Worm (Caenorhabditis elegans) whole organism, young adult: ENCODE results near the gene cest-2.3.

ENCODE experiments used
- B0336.3 ChIP-seq: fragments of 200-800 bp; sonication (Bioruptor generic); IDR thresholded peaks from 2 replicates; pipeline ENCODE4 v1.3.6; 2022; ENCODE audit warnings: missing genetic modification characterization, missing compliant biosample characterization
- F33H1.4 ChIP-seq: fragments of 200-800 bp; sonication (Bioruptor generic); IDR thresholded peaks from 2 replicates; pipeline ENCODE4 v1.3.6; 2022; ENCODE audit warnings: missing genetic modification reagents, missing genetic modification characterization, missing compliant biosample characterization
- F49E8.2 ChIP-seq: sonication (generic microtip); optimal IDR thresholded peaks from 3 replicates; lab custom pipeline; 2017; ENCODE audit warnings: missing genetic modification characterization, mild to moderate bottlenecking, missing compliant biosample characterization, antibody characterized with exemption, moderate library complexity; ENCODE audit not compliant: insufficient read depth
- K12H6.12 ChIP-seq: fragments of 200-800 bp; sonication (Bioruptor generic); optimal IDR thresholded peaks from 2 replicates; lab custom pipeline; 2018; ENCODE audit warnings: mild to moderate bottlenecking, missing genetic modification characterization, missing compliant biosample characterization
- Y67H2A.10 ChIP-seq: fragments of 200-800 bp; sonication (Bioruptor generic); conservative IDR thresholded peaks from 2 replicates; pipeline ENCODE4 v1.3.6; 2022; ENCODE audit warnings: missing genetic modification reagents, missing genetic modification characterization, missing compliant biosample characterization
- Y95B8A.8 ChIP-seq: fragments of 200-800 bp; sonication (Bioruptor generic); IDR thresholded peaks from 2 replicates; pipeline ENCODE4 v1.3.6; 2022; ENCODE audit warnings: missing genetic modification reagents, missing genetic modification characterization, missing compliant biosample characterization
- ZK185.1 ChIP-seq: sonication (generic microtip); optimal IDR thresholded peaks from 2 replicates; lab custom pipeline; 2016; ENCODE audit warnings: mild to moderate bottlenecking, missing genetic modification characterization, missing compliant biosample characterization; ENCODE audit not compliant: poor library complexity, severe bottlenecking
- aptf-2 ChIP-seq: fragments of 200-800 bp; sonication (Bioruptor generic); conservative IDR thresholded peaks from 2 replicates; pipeline ENCODE4 v1.3.6; 2022; ENCODE audit warnings: missing genetic modification reagents, missing genetic modification characterization, missing compliant biosample characterization
- atf-7 ChIP-seq: sonication (generic microtip); optimal IDR thresholded peaks from 2 replicates; lab custom pipeline; 2017; ENCODE audit warnings: mild to moderate bottlenecking, missing genetic modification characterization, missing compliant biosample characterization
- athp-1 ChIP-seq: sonication (generic microtip); optimal IDR thresholded peaks from 2 replicates; lab custom pipeline; 2017; ENCODE audit warnings: mild to moderate bottlenecking, missing genetic modification characterization, missing compliant biosample characterization
- attf-5 ChIP-seq: fragments of 200-800 bp; sonication (Bioruptor generic); optimal IDR thresholded peaks from 2 replicates; lab custom pipeline; 2018; ENCODE audit warnings: mild to moderate bottlenecking, missing genetic modification characterization, missing compliant biosample characterization
- attf-6 ChIP-seq: fragments of 200-800 bp; sonication (Bioruptor generic); IDR thresholded peaks from 2 replicates; pipeline ENCODE4 v1.3.6; 2022; ENCODE audit warnings: missing genetic modification reagents, missing genetic modification characterization, missing compliant biosample characterization
- cebp-1 ChIP-seq, 2 experiments: fragments of 200-800 bp in 1 of 2; sonication (Bioruptor generic) in 1 of 2; sonication (generic microtip) in 1 of 2; IDR thresholded peaks in 1 of 2; optimal IDR thresholded peaks in 1 of 2; 2 replicates each; pipeline versions ENCODE4 v1.3.6 to Lab custom; 2017 to 2022; ENCODE audit warnings: missing compliant biosample characterization in 2 of 2, missing genetic modification characterization in 2 of 2, mild to moderate bottlenecking in 1 of 2, missing genetic modification reagents in 1 of 2, moderate library complexity in 1 of 2
- ceh-27 ChIP-seq: fragments of 200-800 bp; sonication (Bioruptor generic); optimal IDR thresholded peaks from 2 replicates; lab custom pipeline; 2018; ENCODE audit warnings: mild to moderate bottlenecking, missing genetic modification characterization, moderate library complexity, missing compliant biosample characterization
- dox-1 ChIP-seq: fragments of 200-800 bp; sonication (Bioruptor generic); IDR thresholded peaks from 2 replicates; pipeline ENCODE4 v1.3.6; 2022; ENCODE audit warnings: missing genetic modification reagents, missing genetic modification characterization, missing compliant biosample characterization
- dpl-1 ChIP-seq: fragments of 150-350 bp; optimal IDR thresholded peaks from 2 replicates; lab custom pipeline; 2014; ENCODE audit warnings: missing biosample characterization, missing genetic modification reagents, missing genetic modification characterization
- egl-18 ChIP-seq: fragments of 200-800 bp; sonication (Bioruptor generic); IDR thresholded peaks from 2 replicates; pipeline ENCODE4 v1.3.6; 2022; ENCODE audit warnings: missing genetic modification reagents, missing genetic modification characterization, missing compliant biosample characterization
- ets-4 ChIP-seq: fragments of 200-800 bp; sonication (Bioruptor generic); optimal IDR thresholded peaks from 2 replicates; lab custom pipeline; 2018; ENCODE audit warnings: mild to moderate bottlenecking, missing genetic modification characterization, missing compliant biosample characterization
- fkh-3 ChIP-seq: sonication (generic microtip); optimal IDR thresholded peaks from 2 replicates; lab custom pipeline; 2016; ENCODE audit warnings: mild to moderate bottlenecking, missing genetic modification characterization, missing compliant biosample characterization
- him-1 ChIP-seq: sonication (generic microtip); optimal IDR thresholded peaks from 2 replicates; lab custom pipeline; 2016; ENCODE audit warnings: missing genotype, missing genetic modification reagents, missing genetic modification characterization, missing compliant biosample characterization
- hlh-26 ChIP-seq: fragments of 200-800 bp; sonication (Bioruptor generic); conservative IDR thresholded peaks from 2 replicates; pipeline ENCODE4 v1.3.6; 2022; ENCODE audit warnings: missing genetic modification reagents, missing genetic modification characterization, missing compliant biosample characterization
- hmg-1.2 ChIP-seq: fragments of 200-800 bp; sonication (Bioruptor generic); IDR thresholded peaks from 2 replicates; pipeline ENCODE4 v1.3.6; 2022; ENCODE audit warnings: missing genetic modification reagents, missing genetic modification characterization, missing compliant biosample characterization
- lag-1 ChIP-seq: fragments of 200-800 bp; sonication (Bioruptor generic); IDR thresholded peaks from 2 replicates; pipeline ENCODE4 v1.3.6; 2022; ENCODE audit warnings: missing genetic modification reagents, missing genetic modification characterization, missing compliant biosample characterization
- lin-35 ChIP-seq, 3 experiments: fragments of 150-350 bp in 2 of 3; sonication (generic microtip) in 1 of 3; optimal IDR thresholded peaks; 2 replicates each; lab custom pipeline; 2014 to 2018; ENCODE audit warnings: missing biosample characterization in 3 of 3, missing genetic modification characterization in 3 of 3, missing genetic modification reagents in 3 of 3
- lin-40 ChIP-seq: sonication (generic microtip); optimal IDR thresholded peaks from 2 replicates; lab custom pipeline; 2016; ENCODE audit warnings: missing genetic modification characterization, mild to moderate bottlenecking, missing compliant biosample characterization, missing genotype, missing genetic modification reagents
- lin-54 ChIP-seq: fragments of 200-800 bp; sonication (Bioruptor generic); optimal IDR thresholded peaks from 2 replicates; lab custom pipeline; 2018; ENCODE audit warnings: mild to moderate bottlenecking, missing genetic modification characterization, missing compliant biosample characterization
- lsl-1 ChIP-seq: fragments of 200-800 bp; sonication (Bioruptor generic); optimal IDR thresholded peaks from 2 replicates; lab custom pipeline; 2018; ENCODE audit warnings: mild to moderate bottlenecking, missing genetic modification characterization, moderate library complexity, missing compliant biosample characterization
- madf-10 ChIP-seq: sonication (generic microtip); optimal IDR thresholded peaks from 2 replicates; lab custom pipeline; 2016; ENCODE audit warnings: mild to moderate bottlenecking, missing genetic modification characterization, missing compliant biosample characterization
- mcd-1 ChIP-seq: fragments of 200-800 bp; sonication (Bioruptor generic); IDR thresholded peaks from 2 replicates; pipeline ENCODE4 v1.3.6; 2022; ENCODE audit warnings: missing genetic modification reagents, missing genetic modification characterization, missing compliant biosample characterization
- nfyb-1 ChIP-seq: fragments of 200-800 bp; sonication (Bioruptor generic); IDR thresholded peaks from 2 replicates; pipeline ENCODE4 v1.3.6; 2022; ENCODE audit warnings: missing genetic modification reagents, missing genetic modification characterization, missing compliant biosample characterization
- nhr-80 ChIP-seq: sonication (generic microtip); optimal IDR thresholded peaks from 2 replicates; lab custom pipeline; 2016; ENCODE audit warnings: missing genetic modification characterization, missing compliant biosample characterization
- rec-8 ChIP-seq, 2 experiments: sonication (generic microtip); optimal IDR thresholded peaks; 2 replicates each; lab custom pipeline; 2016; ENCODE audit warnings: mild to moderate bottlenecking in 2 of 2, missing genetic modification characterization in 2 of 2, missing genetic modification reagents in 2 of 2, missing genotype in 2 of 2, missing biosample characterization in 1 of 2, missing compliant biosample characterization in 1 of 2, moderate library complexity in 1 of 2
- sdz-38 ChIP-seq: sonication (generic microtip); optimal IDR thresholded peaks from 2 replicates; lab custom pipeline; 2016; ENCODE audit warnings: missing genotype, missing genetic modification characterization, missing compliant biosample characterization
- snpc-1.1 ChIP-seq: sonication (generic microtip); optimal IDR thresholded peaks from 2 replicates; lab custom pipeline; 2017; ENCODE audit warnings: missing genetic modification characterization, mild to moderate bottlenecking, missing compliant biosample characterization, antibody characterized with exemption, moderate library complexity, missing genotype, missing genetic modification reagents; ENCODE audit not compliant: insufficient read depth
- snpc-4 ChIP-seq, 5 experiments: fragments of 150-350 bp in 1 of 5; sonication (generic microtip) in 4 of 5; optimal IDR thresholded peaks; 2 replicates each; lab custom pipeline; 2014 to 2018; ENCODE audit warnings: missing genetic modification characterization in 5 of 5, missing biosample characterization in 3 of 5, antibody characterized with exemption in 2 of 5, mild to moderate bottlenecking in 2 of 5, missing compliant biosample characterization in 2 of 5, missing genotype in 2 of 5, moderate library complexity in 2 of 5, missing genetic modification reagents in 1 of 5
- tbp1 ChIP-seq: fragments of 200-800 bp; sonication (Bioruptor generic); optimal IDR thresholded peaks from 2 replicates; lab custom pipeline; 2018; ENCODE audit warnings: mild to moderate bottlenecking, missing genetic modification characterization, missing compliant biosample characterization
- unc-130 ChIP-seq: sonication (generic microtip); optimal IDR thresholded peaks from 2 replicates; lab custom pipeline; 2016; ENCODE audit warnings: missing genetic modification reagents, missing genetic modification characterization, missing compliant biosample characterization
- unc-62 ChIP-seq: fragments of 150-350 bp; optimal IDR thresholded peaks from 2 replicates; lab custom pipeline; 2014; ENCODE audit warnings: missing biosample characterization, missing genetic modification reagents, missing genetic modification characterization
- zfh-2 ChIP-seq: fragments of 200-800 bp; sonication (Bioruptor generic); conservative IDR thresholded peaks from 2 replicates; pipeline ENCODE4 v1.3.6; 2022; ENCODE audit warnings: missing genetic modification reagents, missing genetic modification characterization, missing compliant biosample characterization
- zim-3 ChIP-seq: sonication (generic microtip); optimal IDR thresholded peaks from 2 replicates; lab custom pipeline; 2017; ENCODE audit warnings: mild to moderate bottlenecking, missing genetic modification characterization, moderate library complexity, missing compliant biosample characterization
- ztf-25 ChIP-seq: fragments of 200-800 bp; sonication (Bioruptor generic); IDR thresholded peaks from 2 replicates; pipeline ENCODE4 v1.3.6; 2022; ENCODE audit warnings: missing genetic modification reagents, missing genetic modification characterization, missing compliant biosample characterization
- ztf-3 ChIP-seq: fragments of 200-800 bp; sonication (Bioruptor generic); optimal IDR thresholded peaks from 2 replicates; lab custom pipeline; 2018; ENCODE audit warnings: mild to moderate bottlenecking, missing genetic modification characterization, missing compliant biosample characterization

The cest-2.3 gene

DNA sequence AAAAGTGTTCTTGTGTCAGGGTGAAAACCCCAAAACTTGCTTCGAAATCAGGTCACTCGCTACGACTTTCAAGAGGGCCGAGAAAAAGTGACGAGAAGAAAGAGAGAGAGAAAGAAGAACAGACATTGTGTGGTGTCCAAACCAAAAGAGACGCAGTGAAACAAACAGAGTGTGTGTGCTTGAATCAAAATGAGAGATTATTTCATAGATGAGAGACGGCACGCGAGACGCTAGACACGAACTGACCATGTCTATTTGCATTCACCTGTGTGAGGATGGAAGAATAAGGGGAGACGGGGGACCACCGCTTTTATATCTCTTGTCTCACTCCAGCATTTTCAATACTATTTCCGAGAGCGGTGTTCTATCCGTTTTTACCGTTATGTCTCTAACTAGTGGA is 46.6 kb downstream of the cest-2.3 start:
- TF ChIP-seq lin-35 (GFP tag; optimal IDR thresholded peaks at IDR 0.05; lab: Kevin White, UChicago) (no peak), tbp1 (peak; percentile 1), athp-1 (tag; lab: Kevin White, UChicago) (no peak), egl-18 (no peak), attf-5 (GFP tag; lab: Kevin White, UChicago) (peak; percentile 22), him-1 (tag; lab: Kevin White, UChicago) (no peak), atf-7 (peak; percentile 3), unc-62 (GFP tag; lab: Kevin White, UChicago) (peak; percentile 24), ztf-3 (GFP tag; lab: Kevin White, UChicago) (no peak), ZK185.1 (no peak), madf-10 (tag; lab: Kevin White, UChicago) (no peak), snpc-4 (GFP tag; optimal IDR thresholded peaks at IDR 0.05; lab: Kevin White, UChicago) (no peak), snpc-4 (tag; optimal IDR thresholded peaks at IDR 0.05; lab: Kevin White, UChicago) (peak in 1 of 4 experiments; percentile 8), zfh-2 (0 out of 2 replicates have a peak, but pooled peaks have one; percentile 5), cebp-1 (GFP tag; IDR thresholded peaks at IDR 0.05; lab: Robert Waterston, UW) (no peak), cebp-1 (tag; optimal IDR thresholded peaks at IDR 0.05; lab: Kevin White, UChicago) (peak; percentile 62), aptf-2 (GFP tag; lab: Robert Waterston, UW) (no peak), lin-40 (tag; lab: Kevin White, UChicago) (peak; percentile 63), unc-130 (GFP tag; lab: Kevin White, UChicago) (no peak), F49E8.2 (tag; lab: Kevin White, UChicago) (no peak), dox-1 (peak; percentile 30; the same call in 1 of the 2 replicates), nfyb-1 (GFP tag; lab: Robert Waterston, UW) (peak; percentile 14; the same call in 1 of the 2 replicates), B0336.3 (peak; percentile 13; the same call in 1 of the 2 replicates), lag-1 (no peak), ceh-27 (GFP tag; lab: Kevin White, UChicago) (peak; percentile 71), K12H6.12 (tag; lab: Kevin White, UChicago) (peak; percentile 22), nhr-80 (tag; lab: Kevin White, UChicago) (peak; percentile 58), rec-8 (tag; optimal IDR thresholded peaks at IDR 0.05; lab: Kevin White, UChicago) (no peak), mcd-1 (GFP tag; lab: Robert Waterston, UW) (peak; percentile 36; the same call in 1 of the 2 replicates), hmg-1.2 (GFP tag; lab: Robert Waterston, UW) (peak; percentile 89), Y67H2A.10 (GFP tag; lab: Robert Waterston, UW) (no peak)

DNA sequence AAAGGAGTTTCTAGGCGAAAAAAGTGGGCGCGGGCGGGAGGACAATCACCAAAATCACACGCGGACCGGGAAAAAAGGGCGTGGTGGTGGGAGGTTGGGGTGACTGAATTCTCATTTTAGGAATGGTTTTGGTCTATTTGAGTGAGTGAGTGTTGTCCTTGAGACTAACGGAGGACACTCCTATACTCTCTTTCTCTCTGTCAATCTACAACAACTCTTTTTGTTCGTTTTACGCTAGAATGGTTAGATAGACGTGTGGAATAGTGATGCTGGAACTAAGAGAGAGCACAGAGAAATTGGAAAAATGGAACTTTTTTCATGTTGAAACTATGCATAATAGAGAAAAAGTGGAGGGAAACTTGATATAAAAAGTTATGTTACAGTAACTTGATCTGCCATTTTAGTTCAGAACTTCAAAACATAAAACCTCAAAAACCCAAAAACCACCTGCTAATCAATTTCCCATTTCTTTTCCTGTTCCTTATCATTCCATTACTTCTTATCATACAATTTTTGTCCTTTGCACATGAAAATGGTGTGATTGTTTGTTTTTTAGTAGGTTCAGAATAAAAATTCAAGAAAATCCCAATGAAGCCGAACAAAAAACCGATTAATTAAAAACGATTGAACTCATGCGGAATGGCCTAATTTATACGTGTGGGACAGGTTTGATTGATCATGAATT is 47.9 kb downstream of the cest-2.3 start:
- TF ChIP-seq nhr-80 (tag; lab: Kevin White, UChicago) = peak; percentile 39
- no peak for TF ChIP-seq hlh-26

DNA sequence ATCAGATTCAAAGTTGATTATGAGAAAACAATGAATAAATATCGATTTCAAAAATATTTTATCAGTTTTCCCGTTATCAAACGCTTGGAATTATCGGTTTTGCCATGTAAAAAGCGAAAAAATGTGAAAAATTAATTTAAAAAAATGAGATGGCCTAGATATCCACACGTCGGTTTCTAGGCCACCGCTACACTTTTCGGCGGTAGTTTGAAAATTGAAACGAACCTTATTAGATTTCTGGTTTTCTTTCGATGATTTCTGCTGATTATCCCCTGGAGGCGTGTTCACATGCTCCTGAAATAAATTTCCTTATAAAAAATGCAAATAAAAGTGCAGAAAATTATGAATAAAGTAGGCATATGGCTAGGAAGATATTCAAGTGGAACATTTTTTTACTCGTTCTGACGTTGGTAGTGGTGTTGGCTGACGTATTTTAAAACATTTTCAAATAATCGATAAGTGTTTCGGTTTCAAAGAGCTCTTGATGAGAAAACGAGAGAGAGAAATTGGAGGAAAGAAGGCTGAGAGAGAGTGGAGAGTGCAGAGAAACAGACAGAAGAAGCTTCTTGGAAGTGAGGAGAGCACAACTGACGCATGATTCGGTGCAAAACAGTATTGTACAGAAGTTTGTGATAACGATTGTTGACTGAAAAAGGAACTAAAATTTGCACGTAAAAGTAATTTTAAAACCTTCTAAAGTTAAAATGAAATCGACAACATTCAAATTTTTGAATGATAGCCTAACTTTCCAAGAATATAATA is 49.6 kb downstream of the cest-2.3 start:
- TF ChIP-seq F33H1.4 (GFP tag; lab: Robert Waterston, UW) (no peak), attf-6 (GFP tag; lab: Robert Waterston, UW) (no peak), Y95B8A.8 (GFP tag; lab: Robert Waterston, UW) (no peak), hmg-1.2 (GFP tag; lab: Robert Waterston, UW) (0 out of 2 replicates have a peak, but pooled peaks have one; percentile 17), sdz-38 (tag; lab: Kevin White, UChicago) (no peak), snpc-1.1 (no peak), dox-1 (no peak), ztf-25 (no peak), zim-3 (tag; lab: Kevin White, UChicago) (no peak), fkh-3 (tag; lab: Kevin White, UChicago) (no peak), ets-4 (no peak), lsl-1 (GFP tag; lab: Kevin White, UChicago) (peak; percentile 17), cebp-1 (GFP tag; IDR thresholded peaks at IDR 0.05; lab: Robert Waterston, UW) (no peak), cebp-1 (tag; optimal IDR thresholded peaks at IDR 0.05; lab: Kevin White, UChicago) (no peak), dpl-1 (GFP tag; lab: Kevin White, UChicago) (peak; percentile 4), lin-54 (peak; percentile 65)
- TF ChIP-seq, all 124 proteins: peak for 4
